Fruit fly (Drosophila melanogaster) whole organism, embryonic: ENCODE measurements around the gene FucTA.

Experiments used
- B-H2 ChIP-seq: fragments of 200-800 bp; sonication (Bioruptor generic); optimal IDR thresholded peaks from 2 replicates; lab custom pipeline; 2018; ENCODE audit warnings: missing biosample characterization, mild to moderate bottlenecking, missing genetic modification characterization
- BEAF-32 ChIP-seq: fragments of 200-800 bp; sonication (Bioruptor generic); optimal IDR thresholded peaks from 3 replicates; lab custom pipeline; 2017; ENCODE audit warnings: missing biosample characterization, missing genetic modification characterization, mild to moderate bottlenecking, moderate library complexity, missing genetic modification reagents
- CG11085 ChIP-seq: fragments of 200-800 bp; sonication (Bioruptor generic); IDR thresholded peaks from 2 replicates; pipeline ENCODE4 v1.3.6; 2022; ENCODE audit warnings: missing biosample characterization, missing genetic modification characterization
- CG11093 ChIP-seq: fragments of 200-800 bp; sonication (Bioruptor generic); IDR thresholded peaks from 3 replicates; pipeline ENCODE4 v1.3.6; 2022; ENCODE audit warnings: missing biosample characterization, missing genetic modification characterization
- CG12219 ChIP-seq: fragments of 200-800 bp; sonication (Bioruptor generic); optimal IDR thresholded peaks from 3 replicates; lab custom pipeline; 2018; ENCODE audit warnings: missing biosample characterization, mild to moderate bottlenecking, missing genetic modification characterization
- CG1233 ChIP-seq: fragments of 200-800 bp; sonication (Bioruptor generic); optimal IDR thresholded peaks from 4 replicates; lab custom pipeline; 2018; ENCODE audit warnings: missing biosample characterization, mild to moderate bottlenecking, missing genetic modification characterization
- CG13287 ChIP-seq: fragments of 200-800 bp; sonication (Bioruptor generic); IDR thresholded peaks from 2 replicates; pipeline ENCODE4 v1.3.6; 2022; ENCODE audit warnings: missing biosample characterization, missing genetic modification characterization; ENCODE audit not compliant: partially characterized antibody
- CG15696 ChIP-seq: fragments of 200-800 bp; sonication (Bioruptor generic); optimal IDR thresholded peaks from 2 replicates; lab custom pipeline; 2019; ENCODE audit warnings: missing biosample characterization, mild to moderate bottlenecking, missing genetic modification characterization, moderate library complexity
- CG17186 ChIP-seq: fragments of 200-800 bp; sonication (Bioruptor generic); optimal IDR thresholded peaks from 3 replicates; lab custom pipeline; 2017; ENCODE audit warnings: missing biosample characterization, missing genetic modification reagents, missing genetic modification characterization
- CG17359 ChIP-seq: fragments of 200-800 bp; sonication (Bioruptor generic); optimal IDR thresholded peaks from 3 replicates; lab custom pipeline; 2018; ENCODE audit warnings: missing biosample characterization, mild to moderate bottlenecking, missing genetic modification characterization, moderate library complexity
- CG17829 ChIP-seq: fragments of 200-800 bp; optimal IDR thresholded peaks from 2 replicates; lab custom pipeline; 2019; ENCODE audit warnings: missing biosample characterization, mild to moderate bottlenecking, missing genetic modification characterization, moderate library complexity
- CG2116 ChIP-seq: fragments of 200-800 bp; sonication (Bioruptor generic); optimal IDR thresholded peaks from 3 replicates; lab custom pipeline; 2018; ENCODE audit warnings: missing biosample characterization, mild to moderate bottlenecking, missing genetic modification characterization
- CG31388 ChIP-seq: fragments of 200-800 bp; sonication (Bioruptor generic); optimal IDR thresholded peaks from 2 replicates; lab custom pipeline; 2016; ENCODE audit warnings: missing biosample characterization, missing genetic modification characterization
- CG32532 ChIP-seq: fragments of 200-800 bp; sonication (Bioruptor generic); IDR thresholded peaks from 2 replicates; pipeline ENCODE4 v1.3.6; 2022; ENCODE audit warnings: missing biosample characterization, missing genetic modification characterization
- CG33557 ChIP-seq: fragments of 200-800 bp; sonication (Bioruptor generic); optimal IDR thresholded peaks from 2 replicates; lab custom pipeline; 2019; ENCODE audit warnings: missing biosample characterization, mild to moderate bottlenecking, missing genetic modification characterization, moderate library complexity
- CG4707 ChIP-seq: fragments of 200-800 bp; sonication (Bioruptor generic); optimal IDR thresholded peaks from 2 replicates; lab custom pipeline; 2018; ENCODE audit warnings: missing biosample characterization, mild to moderate bottlenecking, missing genetic modification characterization, moderate library complexity
- CG5245 ChIP-seq: fragments of 200-800 bp; sonication (Bioruptor generic); optimal IDR thresholded peaks from 3 replicates; lab custom pipeline; 2016; ENCODE audit warnings: missing biosample characterization, missing genetic modification characterization
- CG6175 ChIP-seq: fragments of 200-800 bp; sonication (Bioruptor generic); IDR thresholded peaks from 3 replicates; pipeline ENCODE4 v1.3.6; 2022; ENCODE audit warnings: missing biosample characterization, missing genetic modification characterization
- CG7987 ChIP-seq: fragments of 200-800 bp; sonication (Bioruptor generic); optimal IDR thresholded peaks from 2 replicates; lab custom pipeline; 2018; ENCODE audit warnings: missing biosample characterization, mild to moderate bottlenecking, missing genetic modification characterization, moderate library complexity
- CG9609 ChIP-seq: fragments of 200-800 bp; sonication (Bioruptor generic); optimal IDR thresholded peaks from 3 replicates; lab custom pipeline; 2016; ENCODE audit warnings: missing biosample characterization, missing genetic modification characterization
- CkIIα-i1 ChIP-seq: fragments of 200-800 bp; sonication (Bioruptor generic); IDR thresholded peaks from 2 replicates; pipeline ENCODE4 v1.3.6; 2022; ENCODE audit warnings: missing biosample characterization, missing genetic modification characterization
- Dll ChIP-seq: fragments of 200-800 bp; sonication (Bioruptor generic); IDR thresholded peaks from 4 replicates; pipeline ENCODE4 v1.3.6; 2022; ENCODE audit warnings: missing biosample characterization, missing genetic modification characterization; ENCODE audit not compliant: partially characterized antibody
- Doc3 ChIP-seq: fragments of 200-800 bp; sonication (Bioruptor generic); IDR thresholded peaks from 3 replicates; pipeline ENCODE4 v1.3.6; 2022; ENCODE audit warnings: missing biosample characterization, missing genetic modification characterization; ENCODE audit not compliant: partially characterized antibody
- HmgD ChIP-seq: fragments of 200-800 bp; sonication (Bioruptor generic); optimal IDR thresholded peaks from 3 replicates; lab custom pipeline; 2016; ENCODE audit warnings: missing biosample characterization, missing genetic modification characterization
- Kr ChIP-seq: fragments of 200-800 bp; sonication (Bioruptor generic); optimal IDR thresholded peaks from 2 replicates; lab custom pipeline; 2017; ENCODE audit warnings: missing biosample characterization, mild to moderate bottlenecking, missing genetic modification characterization
- Max ChIP-seq: fragments of 200-800 bp; sonication (Bioruptor generic); optimal IDR thresholded peaks from 2 replicates; lab custom pipeline; 2016; ENCODE audit warnings: missing biosample characterization, mild to moderate bottlenecking, missing genetic modification characterization
- Nf-YA ChIP-seq: fragments of 200-800 bp; sonication (Bioruptor generic); IDR thresholded peaks from 2 replicates; pipeline ENCODE4 v1.3.6; 2022; ENCODE audit warnings: missing biosample characterization, missing genetic modification characterization
- Optix ChIP-seq: fragments of 200-800 bp; sonication (Bioruptor generic); IDR thresholded peaks from 3 replicates; pipeline ENCODE4 v1.3.6; 2022; ENCODE audit warnings: missing biosample characterization, missing genetic modification characterization
- Ptx1 ChIP-seq: fragments of 200-800 bp; sonication (Bioruptor generic); IDR thresholded peaks from 2 replicates; pipeline ENCODE4 v1.3.6; 2022; ENCODE audit warnings: missing biosample characterization, missing genetic modification characterization
- Rfx ChIP-seq: fragments of 200-800 bp; sonication (Bioruptor generic); IDR thresholded peaks from 2 replicates; pipeline ENCODE4 v1.3.6; 2022; ENCODE audit warnings: missing biosample characterization, missing genetic modification characterization
- Sox102F ChIP-seq: fragments of 200-800 bp; sonication (Bioruptor generic); optimal IDR thresholded peaks from 2 replicates; lab custom pipeline; 2018; ENCODE audit warnings: missing biosample characterization, mild to moderate bottlenecking, missing genetic modification characterization, moderate library complexity
- Xrp1 ChIP-seq: fragments of 200-800 bp; sonication (Bioruptor generic); IDR thresholded peaks from 2 replicates; pipeline ENCODE4 v1.3.6; 2022; ENCODE audit warnings: missing biosample characterization, missing genetic modification characterization
- ash1 ChIP-seq: fragments of 200-800 bp; sonication (Bioruptor generic); optimal IDR thresholded peaks from 2 replicates; lab custom pipeline; 2018; ENCODE audit warnings: missing biosample characterization, mild to moderate bottlenecking, missing genetic modification characterization
- cato ChIP-seq: fragments of 200-800 bp; sonication (Bioruptor generic); optimal IDR thresholded peaks from 2 replicates; lab custom pipeline; 2016; ENCODE audit warnings: missing biosample characterization, missing genetic modification characterization, borderline replicate concordance
- crc ChIP-seq: fragments of 200-800 bp; sonication (Bioruptor generic); optimal IDR thresholded peaks from 2 replicates; lab custom pipeline; 2016; ENCODE audit warnings: missing biosample characterization, missing genetic modification characterization
- dysf ChIP-seq: fragments of 200-800 bp; sonication (Bioruptor generic); IDR thresholded peaks from 3 replicates; pipeline ENCODE4 v1.3.6; 2022; ENCODE audit warnings: missing biosample characterization, missing genetic modification characterization
- gfzf ChIP-seq: fragments of 200-800 bp; sonication (Bioruptor generic); optimal IDR thresholded peaks from 2 replicates; lab custom pipeline; 2016; ENCODE audit warnings: missing biosample characterization, mild to moderate bottlenecking, missing genetic modification characterization, moderate library complexity
- grau ChIP-seq: fragments of 200-800 bp; optimal IDR thresholded peaks from 3 replicates; lab custom pipeline; 2019; ENCODE audit warnings: missing biosample characterization, mild to moderate bottlenecking, missing genetic modification characterization, moderate library complexity
- nau ChIP-seq: fragments of 200-800 bp; sonication (Bioruptor generic); optimal IDR thresholded peaks from 3 replicates; lab custom pipeline; 2017; ENCODE audit warnings: missing biosample characterization, mild to moderate bottlenecking, missing genetic modification characterization, missing genetic modification reagents
- nerfin-1 ChIP-seq: fragments of 200-800 bp; sonication (Bioruptor generic); optimal IDR thresholded peaks from 3 replicates; lab custom pipeline; 2019; ENCODE audit warnings: missing biosample characterization, mild to moderate bottlenecking, missing genetic modification characterization, moderate library complexity
- org-1 ChIP-seq: fragments of 200-800 bp; sonication (Bioruptor generic); optimal IDR thresholded peaks from 2 replicates; lab custom pipeline; 2017; ENCODE audit warnings: missing biosample characterization, missing genetic modification characterization
- pfk ChIP-seq: fragments of 200-800 bp; sonication (Bioruptor generic); optimal IDR thresholded peaks from 2 replicates; lab custom pipeline; 2018; ENCODE audit warnings: missing biosample characterization, mild to moderate bottlenecking, missing genetic modification characterization, moderate library complexity
- phol ChIP-seq: fragments of 200-800 bp; sonication (Bioruptor generic); optimal IDR thresholded peaks from 3 replicates; lab custom pipeline; 2018; ENCODE audit warnings: missing biosample characterization, mild to moderate bottlenecking, missing genetic modification characterization, moderate library complexity
- pzg ChIP-seq: fragments of 200-800 bp; sonication (Bioruptor generic); optimal IDR thresholded peaks from 3 replicates; lab custom pipeline; 2018; ENCODE audit warnings: missing biosample characterization, mild to moderate bottlenecking, missing genetic modification characterization, moderate library complexity
- ranshi ChIP-seq: fragments of 200-800 bp; sonication (Bioruptor generic); IDR thresholded peaks from 2 replicates; pipeline ENCODE4 v1.3.6; 2022; ENCODE audit warnings: missing biosample characterization, missing genetic modification characterization
- repo ChIP-seq: fragments of 200-800 bp; sonication (Bioruptor generic); optimal IDR thresholded peaks from 2 replicates; lab custom pipeline; 2016; ENCODE audit warnings: missing biosample characterization, missing genetic modification characterization
- sisA ChIP-seq: fragments of 200-800 bp; sonication (Bioruptor generic); IDR thresholded peaks from 2 replicates; pipeline ENCODE4 v1.3.6; 2022; ENCODE audit warnings: missing biosample characterization, missing genetic modification characterization
- sna ChIP-seq: fragments of 200-800 bp; sonication (Bioruptor generic); IDR thresholded peaks from 2 replicates; pipeline ENCODE4 v1.3.6; 2022; ENCODE audit warnings: missing biosample characterization, missing genetic modification characterization; ENCODE audit not compliant: partially characterized antibody
- sqz ChIP-seq: fragments of 200-800 bp; sonication (Bioruptor generic); optimal IDR thresholded peaks from 3 replicates; lab custom pipeline; 2018; ENCODE audit warnings: missing biosample characterization, mild to moderate bottlenecking, missing genetic modification characterization
- unc-4 ChIP-seq: fragments of 200-800 bp; sonication (Bioruptor generic); IDR thresholded peaks from 2 replicates; pipeline ENCODE4 v1.3.6; 2022; ENCODE audit warnings: missing biosample characterization, missing genetic modification characterization; ENCODE audit not compliant: partially characterized antibody
- vvl ChIP-seq: fragments of 200-800 bp; sonication (Bioruptor generic); IDR thresholded peaks from 2 replicates; pipeline ENCODE4 v1.3.6; 2022; ENCODE audit warnings: missing biosample characterization, missing genetic modification characterization

FucTA gene

dm6 chr3L:15163414-15163813 lies 16.5 kb downstream of the FucTA start, which contains the start of gene CG7011 (continued):
- TF ChIP-seq cato (GFP tag; lab: Kevin White, UChicago) (no peak), dysf (GFP tag; lab: Robert Waterston, UW) (no peak), CG11093 (no peak), CG17186 (GFP tag; lab: Kevin White, UChicago) (no peak), HmgD (no peak), sisA (GFP tag; lab: Robert Waterston, UW) (no peak), B-H2 (no peak), nerfin-1 (tag; lab: Kevin White, UChicago) (no peak), CG1233 (GFP tag; lab: Kevin White, UChicago) (no peak), gfzf (GFP tag; lab: Kevin White, UChicago) (peak; percentile 14), grau (tag; lab: Kevin White, UChicago) (no peak), CG13287 (peak; percentile 66), CG6175 (GFP tag; lab: Robert Waterston, UW) (no peak), sna (GFP tag; lab: Robert Waterston, UW) (peak; percentile 47), phol (tag; lab: Kevin White, UChicago) (no peak), repo (GFP tag; lab: Kevin White, UChicago) (no peak), CG4707 (no peak), CG17829 (no peak), CG11085 (no peak), Doc3 (0 out of 3 replicates have a peak, but pooled peaks have one; percentile 40), CG31388 (GFP tag; lab: Kevin White, UChicago) (no peak), vvl (GFP tag; lab: Robert Waterston, UW) (no peak), Dll (GFP tag; lab: Robert Waterston, UW) (peak; percentile 62; the same call in 3 of the 4 replicates), nau (no peak), CG17359 (no peak), Xrp1 (GFP tag; lab: Robert Waterston, UW) (no peak), CG15696 (no peak), CG7987 (no peak), CG33557 (GFP tag; lab: Kevin White, UChicago) (no peak), pfk (GFP tag; lab: Kevin White, UChicago) (no peak), CkIIα-i1 (GFP tag; lab: Robert Waterston, UW) (no peak), Ptx1 (GFP tag; lab: Robert Waterston, UW) (no peak), sqz (GFP tag; lab: Kevin White, UChicago) (no peak), Kr (no peak), CG5245 (GFP tag; lab: Kevin White, UChicago) (no peak), CG12219 (GFP tag; lab: Kevin White, UChicago) (no peak), CG2116 (peak; percentile 16), Nf-YA (no peak), CG9609 (GFP tag; lab: Kevin White, UChicago) (no peak), Sox102F (no peak), Rfx (GFP tag; lab: Robert Waterston, UW) (no peak), Optix (GFP tag; lab: Robert Waterston, UW) (no peak), org-1 (GFP tag; lab: Kevin White, UChicago) (no peak), pzg (GFP tag; lab: Kevin White, UChicago) (peak; percentile 57), crc (no peak), ranshi (GFP tag; lab: Robert Waterston, UW) (no peak), unc-4 (GFP tag; lab: Robert Waterston, UW) (peak; percentile 47), Max (GFP tag; lab: Kevin White, UChicago) (no peak), CG32532 (GFP tag; lab: Robert Waterston, UW) (no peak), BEAF-32 (GFP tag; lab: Kevin White, UChicago) (peak; percentile 41), ash1 (GFP tag; lab: Kevin White, UChicago) (no peak)
